Fruit fly (Drosophila melanogaster) whole organism, wandering third instar larva: ENCODE data around the gene Acsf2.

Experiments used
- GATAd ChIP-seq: sonication (Bioruptor generic); optimal IDR thresholded peaks from 2 replicates; lab custom pipeline; 2016; ENCODE audit warnings: missing biosample characterization, missing genetic modification characterization
- Jra ChIP-seq: sonication (Bioruptor generic); optimal IDR thresholded peaks from 2 replicates; lab custom pipeline; 2016; ENCODE audit warnings: missing biosample characterization, missing genetic modification characterization
- Mio ChIP-seq: sonication (Bioruptor generic); optimal IDR thresholded peaks from 2 replicates; lab custom pipeline; 2016; ENCODE audit warnings: missing biosample characterization, missing genetic modification characterization
- dmrt93B ChIP-seq: fragments of 200-800 bp; sonication (Bioruptor generic); optimal IDR thresholded peaks from 2 replicates; lab custom pipeline; 2018; ENCODE audit warnings: missing biosample characterization, mild to moderate bottlenecking, missing genetic modification characterization
- ey ChIP-seq: fragments of 200-800 bp; sonication (Bioruptor generic); optimal IDR thresholded peaks from 2 replicates; lab custom pipeline; 2016; ENCODE audit warnings: missing biosample characterization, missing genetic modification characterization
- foxo ChIP-seq, 2 experiments: fragments of 200-800 bp; sonication (Bioruptor generic); optimal IDR thresholded peaks; 2 replicates in 1 of 2; 3 replicates in 1 of 2; lab custom pipeline; 2016 to 2017; ENCODE audit warnings: missing biosample characterization in 2 of 2, missing genetic modification characterization in 2 of 2
- h ChIP-seq: fragments of 200-800 bp; sonication (Bioruptor generic); optimal IDR thresholded peaks from 3 replicates; lab custom pipeline; 2016; ENCODE audit warnings: missing biosample characterization, mild to moderate bottlenecking, missing genetic modification characterization

DNA sequence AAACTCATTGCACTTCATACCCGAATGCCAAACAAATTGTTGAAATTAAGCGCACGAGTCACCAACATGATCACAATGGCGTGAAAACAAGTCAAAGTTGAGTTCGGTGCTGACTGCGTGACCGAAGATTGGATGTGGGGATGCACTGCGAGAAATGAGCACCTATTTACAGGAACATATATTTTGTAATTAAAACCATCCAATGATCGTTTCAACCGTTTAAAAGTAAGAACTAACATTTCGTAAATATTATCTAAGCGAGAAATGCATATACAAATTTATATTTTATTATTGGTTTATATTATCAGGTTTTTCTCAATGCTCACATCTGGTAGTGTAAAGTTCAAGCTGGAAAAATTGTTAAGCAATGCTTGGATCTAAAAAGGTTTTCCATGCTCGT is 36.8 kb upstream of the Acsf2 start:
- TF ChIP-seq foxo (GFP tag; optimal IDR thresholded peaks at IDR 0.05; lab: Kevin White, UChicago) = no peak
- TF ChIP-seq GATAd (GFP tag; lab: Kevin White, UChicago) = no peak
- no peak for TF ChIP-seq ey (GFP tag; lab: Kevin White, UChicago)
- no peak for TF ChIP-seq Mio (GFP tag; lab: Kevin White, UChicago)
- no peak for TF ChIP-seq dmrt93B (GFP tag; lab: Kevin White, UChicago)
- no peak for TF ChIP-seq h (GFP tag; lab: Kevin White, UChicago)
- TF ChIP-seq Jra (GFP tag; lab: Kevin White, UChicago) = no peak
